Worm (Caenorhabditis elegans) whole organism, young adult: ENCODE results near the gene rsf-1.

Source experiments
- B0035.1 ChIP-seq: sonication (generic microtip); optimal IDR thresholded peaks from 2 replicates; lab custom pipeline; 2016; ENCODE audit warnings: missing genetic modification characterization, mild to moderate bottlenecking, missing compliant biosample characterization, missing genotype, missing genetic modification reagents
- F52B5.7 ChIP-seq: sonication (generic microtip); optimal IDR thresholded peaks from 2 replicates; lab custom pipeline; 2016; ENCODE audit warnings: mild to moderate bottlenecking, missing genetic modification characterization, missing compliant biosample characterization
- Y53F4B.3 ChIP-seq: fragments of 200-800 bp; sonication (Bioruptor generic); IDR thresholded peaks from 2 replicates; pipeline ENCODE4 v1.3.6; 2022; ENCODE audit warnings: missing genetic modification reagents, missing genetic modification characterization, missing compliant biosample characterization
- Y53G8AR.9 ChIP-seq: fragments of 200-800 bp; sonication (Bioruptor generic); conservative IDR thresholded peaks from 2 replicates; pipeline ENCODE4 v1.3.6; 2022; ENCODE audit warnings: missing genetic modification reagents, missing genetic modification characterization, missing compliant biosample characterization
- Y79H2A.3 ChIP-seq: fragments of 200-800 bp; sonication (Bioruptor generic); conservative IDR thresholded peaks from 2 replicates; pipeline ENCODE4 v1.3.6; 2022; ENCODE audit warnings: missing genetic modification reagents, missing genetic modification characterization, missing compliant biosample characterization
- Y95B8A.8 ChIP-seq: fragments of 200-800 bp; sonication (Bioruptor generic); IDR thresholded peaks from 2 replicates; pipeline ENCODE4 v1.3.6; 2022; ENCODE audit warnings: missing genetic modification reagents, missing genetic modification characterization, missing compliant biosample characterization
- aptf-2 ChIP-seq: fragments of 200-800 bp; sonication (Bioruptor generic); conservative IDR thresholded peaks from 2 replicates; pipeline ENCODE4 v1.3.6; 2022; ENCODE audit warnings: missing genetic modification reagents, missing genetic modification characterization, missing compliant biosample characterization
- attf-3 ChIP-seq: fragments of 200-800 bp; sonication (Bioruptor generic); conservative IDR thresholded peaks from 2 replicates; pipeline ENCODE4 v1.3.6; 2022; ENCODE audit warnings: missing genetic modification reagents, missing genetic modification characterization, missing compliant biosample characterization
- cebp-1 ChIP-seq, 2 experiments: fragments of 200-800 bp in 1 of 2; sonication (Bioruptor generic) in 1 of 2; sonication (generic microtip) in 1 of 2; IDR thresholded peaks in 1 of 2; optimal IDR thresholded peaks in 1 of 2; 2 replicates each; pipeline versions ENCODE4 v1.3.6 to Lab custom; 2017 to 2022; ENCODE audit warnings: missing compliant biosample characterization in 2 of 2, missing genetic modification characterization in 2 of 2, mild to moderate bottlenecking in 1 of 2, missing genetic modification reagents in 1 of 2, moderate library complexity in 1 of 2
- cebp-2 ChIP-seq: fragments of 200-800 bp; sonication (Bioruptor generic); IDR thresholded peaks from 2 replicates; pipeline ENCODE4 v1.3.6; 2022; ENCODE audit warnings: missing genetic modification characterization, missing compliant biosample characterization
- ceh-100 ChIP-seq: fragments of 200-800 bp; sonication (Bioruptor generic); IDR thresholded peaks from 2 replicates; pipeline ENCODE4 v1.3.6; 2022; ENCODE audit warnings: missing genetic modification reagents, missing genetic modification characterization, missing compliant biosample characterization
- ceh-27 ChIP-seq: fragments of 200-800 bp; sonication (Bioruptor generic); optimal IDR thresholded peaks from 2 replicates; lab custom pipeline; 2018; ENCODE audit warnings: mild to moderate bottlenecking, missing genetic modification characterization, moderate library complexity, missing compliant biosample characterization
- die-1 ChIP-seq: sonication (generic microtip); optimal IDR thresholded peaks from 2 replicates; lab custom pipeline; 2016; ENCODE audit warnings: missing genotype, mild to moderate bottlenecking, missing genetic modification characterization, missing compliant biosample characterization
- dox-1 ChIP-seq: fragments of 200-800 bp; sonication (Bioruptor generic); IDR thresholded peaks from 2 replicates; pipeline ENCODE4 v1.3.6; 2022; ENCODE audit warnings: missing genetic modification reagents, missing genetic modification characterization, missing compliant biosample characterization
- dpff-1 ChIP-seq: sonication (generic microtip); optimal IDR thresholded peaks from 2 replicates; lab custom pipeline; 2017; ENCODE audit warnings: mild to moderate bottlenecking, missing genetic modification characterization, missing compliant biosample characterization
- dpl-1 ChIP-seq: fragments of 150-350 bp; optimal IDR thresholded peaks from 2 replicates; lab custom pipeline; 2014; ENCODE audit warnings: missing biosample characterization, missing genetic modification reagents, missing genetic modification characterization
- egrh-3 ChIP-seq: fragments of 200-800 bp; sonication (Bioruptor generic); IDR thresholded peaks from 2 replicates; pipeline ENCODE4 v1.3.6; 2022; ENCODE audit warnings: missing genetic modification reagents, missing genetic modification characterization, missing compliant biosample characterization
- ets-4 ChIP-seq: fragments of 200-800 bp; sonication (Bioruptor generic); optimal IDR thresholded peaks from 2 replicates; lab custom pipeline; 2018; ENCODE audit warnings: mild to moderate bottlenecking, missing genetic modification characterization, missing compliant biosample characterization
- him-1 ChIP-seq: sonication (generic microtip); optimal IDR thresholded peaks from 2 replicates; lab custom pipeline; 2016; ENCODE audit warnings: missing genotype, missing genetic modification reagents, missing genetic modification characterization, missing compliant biosample characterization
- hlh-12 ChIP-seq: sonication (generic microtip); optimal IDR thresholded peaks from 2 replicates; lab custom pipeline; 2016; ENCODE audit warnings: missing genetic modification characterization, missing compliant biosample characterization
- hmg-20 ChIP-seq: fragments of 200-800 bp; sonication (Bioruptor generic); IDR thresholded peaks from 2 replicates; pipeline ENCODE4 v1.3.6; 2022; ENCODE audit warnings: missing genetic modification reagents, missing genetic modification characterization, missing compliant biosample characterization
- hsf-1 ChIP-seq: fragments of 200-800 bp; sonication (Bioruptor generic); IDR thresholded peaks from 2 replicates; pipeline ENCODE4 v1.3.6; 2022; ENCODE audit warnings: missing genetic modification reagents, missing genetic modification characterization, missing compliant biosample characterization
- lin-26 ChIP-seq: fragments of 200-800 bp; sonication (Bioruptor generic); IDR thresholded peaks from 2 replicates; pipeline ENCODE4 v1.3.6; 2022; ENCODE audit warnings: missing genetic modification reagents, missing genetic modification characterization, missing compliant biosample characterization
- lin-35 ChIP-seq, 3 experiments: fragments of 150-350 bp in 2 of 3; sonication (generic microtip) in 1 of 3; optimal IDR thresholded peaks; 2 replicates each; lab custom pipeline; 2014 to 2018; ENCODE audit warnings: missing biosample characterization in 3 of 3, missing genetic modification characterization in 3 of 3, missing genetic modification reagents in 3 of 3
- lin-40 ChIP-seq: sonication (generic microtip); optimal IDR thresholded peaks from 2 replicates; lab custom pipeline; 2016; ENCODE audit warnings: missing genetic modification characterization, mild to moderate bottlenecking, missing compliant biosample characterization, missing genotype, missing genetic modification reagents
- mes-4 ChIP-seq: sonication (generic microtip); optimal IDR thresholded peaks from 2 replicates; lab custom pipeline; 2016; ENCODE audit warnings: missing genotype, missing genetic modification characterization, missing compliant biosample characterization
- nfya-1 ChIP-seq: sonication (generic microtip); optimal IDR thresholded peaks from 2 replicates; lab custom pipeline; 2017; ENCODE audit warnings: antibody characterized with exemption, missing compliant biosample characterization, missing genetic modification characterization, borderline replicate concordance; ENCODE audit not compliant: insufficient read depth
- nfya-2 ChIP-seq: fragments of 200-800 bp; sonication (Bioruptor generic); IDR thresholded peaks from 2 replicates; pipeline ENCODE4 v1.3.6; 2022; ENCODE audit warnings: missing genetic modification reagents, missing genetic modification characterization, missing compliant biosample characterization
- nfyb-1 ChIP-seq: fragments of 200-800 bp; sonication (Bioruptor generic); IDR thresholded peaks from 2 replicates; pipeline ENCODE4 v1.3.6; 2022; ENCODE audit warnings: missing genetic modification reagents, missing genetic modification characterization, missing compliant biosample characterization
- nhr-80 ChIP-seq: sonication (generic microtip); optimal IDR thresholded peaks from 2 replicates; lab custom pipeline; 2016; ENCODE audit warnings: missing genetic modification characterization, missing compliant biosample characterization
- rec-8 ChIP-seq, 2 experiments: sonication (generic microtip); optimal IDR thresholded peaks; 2 replicates each; lab custom pipeline; 2016; ENCODE audit warnings: mild to moderate bottlenecking in 2 of 2, missing genetic modification characterization in 2 of 2, missing genetic modification reagents in 2 of 2, missing genotype in 2 of 2, missing biosample characterization in 1 of 2, missing compliant biosample characterization in 1 of 2, moderate library complexity in 1 of 2
- snpc-3.4 ChIP-seq: sonication (generic microtip); optimal IDR thresholded peaks from 2 replicates; lab custom pipeline; 2017; ENCODE audit warnings: missing genetic modification characterization, mild to moderate bottlenecking, missing compliant biosample characterization, antibody characterized with exemption, moderate library complexity, missing genotype, missing genetic modification reagents
- somi-1 ChIP-seq: fragments of 200-800 bp; sonication (Bioruptor generic); optimal IDR thresholded peaks from 2 replicates; lab custom pipeline; 2018; ENCODE audit warnings: mild to moderate bottlenecking, missing genetic modification characterization, missing compliant biosample characterization
- tlf-1 ChIP-seq: fragments of 200-800 bp; sonication (Bioruptor generic); optimal IDR thresholded peaks from 2 replicates; lab custom pipeline; 2018; ENCODE audit warnings: mild to moderate bottlenecking, missing genetic modification characterization, missing compliant biosample characterization
- unc-62 ChIP-seq: fragments of 150-350 bp; optimal IDR thresholded peaks from 2 replicates; lab custom pipeline; 2014; ENCODE audit warnings: missing biosample characterization, missing genetic modification reagents, missing genetic modification characterization
- zfh-2 ChIP-seq: fragments of 200-800 bp; sonication (Bioruptor generic); conservative IDR thresholded peaks from 2 replicates; pipeline ENCODE4 v1.3.6; 2022; ENCODE audit warnings: missing genetic modification reagents, missing genetic modification characterization, missing compliant biosample characterization
- ztf-25 ChIP-seq: fragments of 200-800 bp; sonication (Bioruptor generic); IDR thresholded peaks from 2 replicates; pipeline ENCODE4 v1.3.6; 2022; ENCODE audit warnings: missing genetic modification reagents, missing genetic modification characterization, missing compliant biosample characterization
- ztf-28 ChIP-seq: fragments of 200-800 bp; sonication (Bioruptor generic); IDR thresholded peaks from 2 replicates; pipeline ENCODE4 v1.3.6; 2022; ENCODE audit warnings: missing genetic modification reagents, missing genetic modification characterization, missing compliant biosample characterization
- ztf-3 ChIP-seq: fragments of 200-800 bp; sonication (Bioruptor generic); optimal IDR thresholded peaks from 2 replicates; lab custom pipeline; 2018; ENCODE audit warnings: mild to moderate bottlenecking, missing genetic modification characterization, missing compliant biosample characterization

Gene rsf-1

ce11 chrII:11276879-11277278 lies 29.3 kb upstream of the rsf-1 start (continued):
- TF ChIP-seq mes-4 (tag; lab: Kevin White, UChicago), result no peak
- TF ChIP-seq hmg-20 (GFP tag; lab: Robert Waterston, UW), result no peak
- TF ChIP-seq lin-26 (GFP tag; lab: Robert Waterston, UW), result no peak

ce11 chrII:11279971-11280370 lies 26.2 kb upstream of the rsf-1 start:
- TF ChIP-seq nhr-80 (tag; lab: Kevin White, UChicago) (no peak), nfyb-1 (GFP tag; lab: Robert Waterston, UW) (peak; percentile 72), zfh-2 (GFP tag; lab: Robert Waterston, UW) (0 out of 2 replicates have a peak, but pooled peaks have one; percentile 17), ets-4 (GFP tag; lab: Kevin White, UChicago) (no peak)

- TF ChIP-seq lin-40 (tag; lab: Kevin White, UChicago) (no peak), rec-8 (tag; optimal IDR thresholded peaks at IDR 0.05; lab: Kevin White, UChicago) (no peak), dpl-1 (GFP tag; lab: Kevin White, UChicago) (no peak), aptf-2 (GFP tag; lab: Robert Waterston, UW) (no peak), ztf-3 (GFP tag; lab: Kevin White, UChicago) (no peak), somi-1 (GFP tag; lab: Kevin White, UChicago) (no peak), egrh-3 (GFP tag; lab: Robert Waterston, UW) (no peak), him-1 (tag; lab: Kevin White, UChicago) (no peak)
Measured at ce11 chrII:11281177-11281576, 25.0 kb upstream of the rsf-1 start.

DNA sequence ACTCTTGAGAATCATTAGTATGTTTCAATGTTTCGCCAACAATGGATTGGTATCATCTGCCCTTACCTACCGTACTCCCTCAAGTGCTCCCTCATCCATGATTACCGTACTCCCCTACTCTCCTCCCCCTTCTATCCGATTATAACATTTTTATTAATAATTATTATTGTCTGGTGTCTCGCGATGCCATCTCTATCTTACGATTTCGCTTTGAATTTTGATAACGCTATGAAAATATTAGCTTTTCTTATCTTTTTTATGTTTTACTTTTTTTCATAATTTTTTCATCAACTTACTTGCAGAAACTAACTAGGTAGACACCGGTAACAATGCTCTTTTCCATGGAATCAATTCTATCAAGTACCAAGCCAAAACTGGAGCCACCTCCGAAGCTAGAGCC lies 24.5 kb upstream of the rsf-1 start, which contains the start of gene unc-130:
unc-130 (plus strand) TSS at position 301 of the 400 bp plus-strand sequence.
- no peak for TF ChIP-seq Y95B8A.8
- no peak for TF ChIP-seq snpc-3.4 (tag; lab: Kevin White, UChicago)
- TF ChIP-seq hsf-1, result no peak
- no peak for TF ChIP-seq hlh-12 (tag; lab: Kevin White, UChicago)
- TF ChIP-seq cebp-2 (GFP tag; lab: Robert Waterston, UW), result no peak
- TF ChIP-seq dpff-1, result no peak
- no peak for TF ChIP-seq ztf-28 (GFP tag; lab: Robert Waterston, UW)
- TF ChIP-seq, all 124 proteins: peak for 0

- TF ChIP-seq unc-62 (no peak), nfya-2 (GFP tag; lab: Robert Waterston, UW) (no peak), tlf-1 (GFP tag; lab: Kevin White, UChicago) (no peak), Y53G8AR.9 (GFP tag; lab: Robert Waterston, UW) (no peak), nfya-1 (tag; lab: Kevin White, UChicago) (no peak), him-1 (tag; lab: Kevin White, UChicago) (no peak), F52B5.7 (no peak), ceh-100 (GFP tag; lab: Robert Waterston, UW) (no peak), B0035.1 (tag; lab: Kevin White, UChicago) (no peak), Y53F4B.3 (GFP tag; lab: Robert Waterston, UW) (no peak), ceh-27 (GFP tag; lab: Kevin White, UChicago) (no peak), ztf-25 (GFP tag; lab: Robert Waterston, UW) (no peak), lin-35 (GFP tag; optimal IDR thresholded peaks at IDR 0.05; lab: Kevin White, UChicago) (no peak), dox-1 (GFP tag; lab: Robert Waterston, UW) (no peak), die-1 (tag; lab: Kevin White, UChicago) (no peak), attf-3 (GFP tag; lab: Robert Waterston, UW) (no peak), Y79H2A.3 (no peak), cebp-1 (GFP tag; IDR thresholded peaks at IDR 0.05; lab: Robert Waterston, UW) (no peak), cebp-1 (tag; optimal IDR thresholded peaks at IDR 0.05; lab: Kevin White, UChicago) (no peak)
Measured at ce11 chrII:11283013-11283412, 23.2 kb upstream of the rsf-1 start.
